Fruit fly (Drosophila melanogaster): ENCODE results near the gene Usp2.

Usp2 gene

dm6 chrX:22455509-22456179 lies at the start of gene Usp2:
Gene Usp2, plus strand, starts transcription at chrX:22455803.
- TF ChIP-seq Rfx (GFP tag; IDR thresholded peaks at IDR 0.05): peak; percentile 50; the same call in 1 of the 2 replicates
- TF ChIP-seq CG32532 (GFP tag; IDR thresholded peaks at IDR 0.05): 0 out of 2 replicates have a peak, but pooled peaks have one; percentile 7
- no peak for TF ChIP-seq Poxn (GFP tag; IDR thresholded peaks at IDR 0.05)
- no peak for TF ChIP-seq B-H1 (GFP tag; IDR thresholded peaks at IDR 0.05)
- TF ChIP-seq CG18619 (GFP tag; optimal IDR thresholded peaks at IDR 0.05): no peak
- TF ChIP-seq mld (GFP tag; IDR thresholded peaks at IDR 0.05; ENCODE audit: partially characterized antibody): peak; percentile 37; the same call in 1 of the 3 replicates
- TF ChIP-seq amos (GFP tag; IDR thresholded peaks at IDR 0.05; ENCODE audit: partially characterized antibody): peak; percentile 84
- peak in 1 of 2 experiments; percentile 73 for TF ChIP-seq crp (GFP tag; optimal IDR thresholded peaks at IDR 0.05)
- peak; percentile 72 for TF ChIP-seq Opbp (GFP tag; IDR thresholded peaks at IDR 0.05; ENCODE audit: partially characterized antibody)
- TF ChIP-seq BEAF-32 (GFP tag; optimal IDR thresholded peaks at IDR 0.05): peak; percentile 84
- no peak for TF ChIP-seq CG5953 (GFP tag; IDR thresholded peaks at IDR 0.05)
- TF ChIP-seq cwo (GFP tag; optimal IDR thresholded peaks at IDR 0.05): no peak
- TF ChIP-seq CG17829 (tag; optimal IDR thresholded peaks at IDR 0.05): peak; percentile 26
- TF ChIP-seq NC2α (GFP tag; optimal IDR thresholded peaks at IDR 0.05): no peak
- TF ChIP-seq HLH4C (GFP tag; IDR thresholded peaks at IDR 0.05; ENCODE audit: partially characterized antibody): peak; percentile 56
- TF ChIP-seq CG11723 (GFP tag; optimal IDR thresholded peaks at IDR 0.05): no peak
- peak; percentile 89 for TF ChIP-seq CG2116 (GFP tag; optimal IDR thresholded peaks at IDR 0.05)
- peak; percentile 45 for TF ChIP-seq CG13287 (GFP tag; IDR thresholded peaks at IDR 0.05; ENCODE audit: partially characterized antibody)
- TF ChIP-seq CG34422 (GFP tag; IDR thresholded peaks at IDR 0.05): 0 out of 3 replicates have a peak, but pooled peaks have one; percentile 15
- TF ChIP-seq CG33213 (GFP tag; optimal IDR thresholded peaks at IDR 0.05): peak; percentile 16
- peak; percentile 81 for TF ChIP-seq pzg (GFP tag; optimal IDR thresholded peaks at IDR 0.05)
- TF ChIP-seq Jarid2 (GFP tag; optimal IDR thresholded peaks at IDR 0.05): no peak
- no peak for TF ChIP-seq CG4424 (GFP tag; optimal IDR thresholded peaks at IDR 0.05)
- TF ChIP-seq lola (GFP tag; optimal IDR thresholded peaks at IDR 0.05): peak in 1 of 3 experiments; percentile 52
- peak; percentile 38; the same call in 1 of the 2 replicates for TF ChIP-seq CG3847 (GFP tag; IDR thresholded peaks at IDR 0.05)
- TF ChIP-seq dysf (GFP tag; IDR thresholded peaks at IDR 0.05): no peak; the same call in 2 of the 3 replicates
- no peak for TF ChIP-seq CG9609 (GFP tag; optimal IDR thresholded peaks at IDR 0.05)
- peak; percentile 79 for TF ChIP-seq CG6791 (GFP tag; IDR thresholded peaks at IDR 0.05; ENCODE audit: partially characterized antibody)
- TF ChIP-seq zen2 (GFP tag; IDR thresholded peaks at IDR 0.05; ENCODE audit: partially characterized antibody): peak; percentile 43; the same call in 1 of the 3 replicates
- TF ChIP-seq CG4730 (GFP tag; IDR thresholded peaks at IDR 0.05): no peak
- peak; percentile 23 for TF ChIP-seq CG12659 (GFP tag; optimal IDR thresholded peaks at IDR 0.05)
- no peak for TF ChIP-seq prd (optimal IDR thresholded peaks at IDR 0.05)
- TF ChIP-seq prd (GFP tag; IDR thresholded peaks at IDR 0.05): peak; percentile 36; the same call in 2 of the 3 replicates
- no peak for TF ChIP-seq danr (GFP tag; IDR thresholded peaks at IDR 0.05)
- peak; percentile 96 for TF ChIP-seq ssp (GFP tag; IDR thresholded peaks at IDR 0.05)
- no peak for TF ChIP-seq CG15601 (tag; optimal IDR thresholded peaks at IDR 0.05)
- TF ChIP-seq CG7963 (GFP tag; IDR thresholded peaks at IDR 0.05; ENCODE audit: partially characterized antibody): peak; percentile 50; the same call in 1 of the 3 replicates
- peak; percentile 76 for TF ChIP-seq Bgb (GFP tag; IDR thresholded peaks at IDR 0.05; ENCODE audit: partially characterized antibody)
- TF ChIP-seq Sry-δ (GFP tag; optimal IDR thresholded peaks at IDR 0.05): peak; percentile 85
- peak; percentile 26 for TF ChIP-seq grau (tag; optimal IDR thresholded peaks at IDR 0.05)
- no peak for TF ChIP-seq grn (GFP tag; optimal IDR thresholded peaks at IDR 0.05)
- peak; percentile 72 for TF ChIP-seq Dref (GFP tag; IDR thresholded peaks at IDR 0.05)
- TF ChIP-seq pnt (GFP tag; optimal IDR thresholded peaks at IDR 0.05): no peak
- TF ChIP-seq CG17612 (GFP tag; IDR thresholded peaks at IDR 0.05): no peak
- TF ChIP-seq tio (GFP tag; optimal IDR thresholded peaks at IDR 0.05): no peak
- no peak for TF ChIP-seq CG5245 (GFP tag; optimal IDR thresholded peaks at IDR 0.05)
- TF ChIP-seq CG8290 (GFP tag; optimal IDR thresholded peaks at IDR 0.05): peak; percentile 8
- TF ChIP-seq CG8290 (tag; optimal IDR thresholded peaks at IDR 0.05): peak in 1 of 2 experiments; percentile 34
